Fruit fly (Drosophila melanogaster): ENCODE measurements around the gene CG5568.

DNA sequence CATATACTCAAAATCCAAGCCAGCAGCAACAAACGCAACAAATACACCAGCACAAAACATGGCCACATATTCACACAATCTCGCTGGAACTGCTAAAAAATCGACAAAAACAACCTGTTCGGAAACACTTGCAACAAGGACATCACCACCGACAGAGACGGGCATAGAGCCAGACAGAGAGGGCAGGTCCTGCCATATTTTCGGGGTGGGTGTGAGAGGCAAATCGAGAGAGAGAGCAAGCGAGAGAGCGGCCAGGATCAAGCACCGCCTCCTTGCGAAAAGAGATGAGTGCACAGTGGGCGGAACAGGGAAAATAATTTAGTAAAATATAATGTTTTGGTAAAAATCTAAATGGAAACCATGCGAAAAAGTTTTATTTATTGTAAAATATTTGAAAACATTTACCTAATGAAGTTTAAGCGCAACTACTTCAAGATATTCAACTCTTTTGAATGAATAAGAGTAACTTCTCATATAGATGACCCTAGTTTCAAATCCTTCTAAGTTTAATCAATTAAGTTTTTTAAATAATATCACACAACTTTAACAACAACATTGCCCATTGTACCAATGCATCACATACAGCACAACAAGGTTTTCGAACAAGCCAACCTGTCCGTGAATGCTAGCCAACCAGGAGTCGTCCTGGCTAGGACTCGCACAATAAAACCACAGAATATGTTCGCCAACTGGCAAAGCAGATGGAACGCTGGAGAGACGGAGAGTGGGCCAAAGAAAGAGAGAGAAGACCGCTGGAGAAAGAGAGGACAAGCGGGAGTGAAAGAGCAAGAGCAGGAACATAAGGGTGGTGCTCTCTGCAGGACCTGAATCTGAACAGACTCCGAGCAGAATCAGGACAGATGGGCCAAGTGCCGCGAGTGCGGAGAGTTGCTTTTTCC is 10.3 kb downstream of the CG5568 start:
- TF ChIP-seq CG32121 (GFP tag; IDR thresholded peaks at IDR 0.05), result no peak
- TF ChIP-seq CG15710 (tag; optimal IDR thresholded peaks at IDR 0.05), result no peak
- no peak for TF ChIP-seq CG14655 (GFP tag; optimal IDR thresholded peaks at IDR 0.05)

All from whole organism, pupa.